Worm (Caenorhabditis elegans) whole organism, L4 larva: ENCODE results near the gene lin-31.

Experiments used
- F49E8.2 ChIP-seq: sonication (generic microtip); optimal IDR thresholded peaks from 2 replicates; lab custom pipeline; 2016; ENCODE audit warnings: missing compliant biosample characterization, mild to moderate bottlenecking, missing genetic modification characterization, borderline replicate concordance
- T20F7.1 ChIP-seq: fragments of 200-800 bp; sonication (Bioruptor generic); optimal IDR thresholded peaks from 2 replicates; lab custom pipeline; 2018; ENCODE audit warnings: mild to moderate bottlenecking, missing genetic modification characterization, missing compliant biosample characterization
- Y5F2A.4 ChIP-seq: fragments of 200-800 bp; sonication (Bioruptor generic); optimal IDR thresholded peaks from 2 replicates; lab custom pipeline; 2018; ENCODE audit warnings: mild to moderate bottlenecking, missing genetic modification characterization, missing compliant biosample characterization
- Y75B8A.6 ChIP-seq: fragments of 200-800 bp; sonication (Bioruptor generic); IDR thresholded peaks from 2 replicates; pipeline ENCODE4 v1.3.6; 2022; ENCODE audit warnings: missing genetic modification reagents, missing genetic modification characterization, missing compliant biosample characterization
- ZK337.2 ChIP-seq: fragments of 200-800 bp; sonication (Bioruptor generic); IDR thresholded peaks from 2 replicates; pipeline ENCODE4 v1.3.6; 2022; ENCODE audit warnings: missing genetic modification reagents, missing genetic modification characterization, missing compliant biosample characterization
- ZK546.5 ChIP-seq, 2 experiments: sonication (generic microtip); optimal IDR thresholded peaks; 2 replicates each; lab custom pipeline; 2017; ENCODE audit warnings: missing biosample characterization in 2 of 2, missing genetic modification characterization in 2 of 2
- arid-1 ChIP-seq: fragments of 200-800 bp; sonication (Bioruptor generic); conservative IDR thresholded peaks from 2 replicates; pipeline ENCODE4 v1.3.6; 2022; ENCODE audit warnings: missing genetic modification reagents, missing genetic modification characterization, missing compliant biosample characterization
- ceh-32 ChIP-seq: sonication (generic microtip); optimal IDR thresholded peaks from 2 replicates; lab custom pipeline; 2016; ENCODE audit warnings: mild to moderate bottlenecking, missing genetic modification characterization, missing compliant biosample characterization; ENCODE audit not compliant: poor library complexity
- cey-2 ChIP-seq: sonication (generic microtip); optimal IDR thresholded peaks from 3 replicates; lab custom pipeline; 2017; ENCODE audit warnings: missing genetic modification characterization, mild to moderate bottlenecking, missing compliant biosample characterization, antibody characterized with exemption, borderline replicate concordance; ENCODE audit not compliant: insufficient read depth
- ctbp-1 ChIP-seq: fragments of 200-800 bp; sonication (Bioruptor generic); IDR thresholded peaks from 2 replicates; pipeline ENCODE4 v1.3.6; 2022; ENCODE audit warnings: missing genetic modification reagents, missing genetic modification characterization, missing compliant biosample characterization
- daf-16 ChIP-seq, 3 experiments: sonication (generic microtip); optimal IDR thresholded peaks; 2 replicates each; lab custom pipeline; 2016 to 2017; ENCODE audit warnings: missing genetic modification characterization in 3 of 3, missing genetic modification reagents in 3 of 3, mild to moderate bottlenecking in 2 of 3, missing compliant biosample characterization in 2 of 3, missing biosample characterization in 1 of 3, moderate library complexity in 1 of 3
- dmd-6 ChIP-seq: fragments of 200-800 bp; sonication (Bioruptor generic); IDR thresholded peaks from 2 replicates; pipeline ENCODE4 v1.3.6; 2022; ENCODE audit warnings: missing genetic modification reagents, missing genetic modification characterization, missing compliant biosample characterization
- dmd-8 ChIP-seq: fragments of 200-800 bp; sonication (Bioruptor generic); IDR thresholded peaks from 2 replicates; pipeline ENCODE4 v1.3.6; 2022; ENCODE audit warnings: missing genetic modification characterization, missing compliant biosample characterization
- dpl-1 ChIP-seq: fragments of 150-350 bp; optimal IDR thresholded peaks from 2 replicates; lab custom pipeline; 2014; ENCODE audit warnings: missing biosample characterization, missing genetic modification reagents, missing genetic modification characterization
- egl-27 ChIP-seq: sonication (generic microtip); optimal IDR thresholded peaks from 3 replicates; lab custom pipeline; 2017; ENCODE audit warnings: missing biosample characterization, missing genetic modification reagents, missing genetic modification characterization
- gei-8 ChIP-seq: fragments of 200-800 bp; sonication (Bioruptor generic); optimal IDR thresholded peaks from 2 replicates; lab custom pipeline; 2018; ENCODE audit warnings: mild to moderate bottlenecking, missing genetic modification characterization, missing compliant biosample characterization
- hmg-1.1 ChIP-seq: fragments of 200-800 bp; sonication (Bioruptor generic); IDR thresholded peaks from 2 replicates; pipeline ENCODE4 v1.3.6; 2022; ENCODE audit warnings: missing genetic modification reagents, missing genetic modification characterization, missing compliant biosample characterization
- jun-1 ChIP-seq: fragments of 150-350 bp; optimal IDR thresholded peaks from 2 replicates; lab custom pipeline; 2014; ENCODE audit warnings: missing biosample characterization, missing genetic modification reagents, missing genetic modification characterization
- lin-29 ChIP-seq: fragments of 200-800 bp; sonication (Bioruptor generic); IDR thresholded peaks from 2 replicates; pipeline ENCODE4 v1.3.6; 2022; ENCODE audit warnings: missing genetic modification reagents, missing genetic modification characterization, missing compliant biosample characterization
- madf-5 ChIP-seq, 2 experiments: fragments of 200-800 bp; sonication (Bioruptor generic); IDR thresholded peaks; 2 replicates each; pipeline ENCODE4 v1.3.6; 2022; ENCODE audit warnings: missing compliant biosample characterization in 2 of 2, missing genetic modification characterization in 2 of 2
- mdt-29 ChIP-seq: fragments of 200-800 bp; sonication (Bioruptor generic); IDR thresholded peaks from 2 replicates; pipeline ENCODE4 v1.3.6; 2022; ENCODE audit warnings: missing genetic modification reagents, missing genetic modification characterization, missing compliant biosample characterization
- mes-2 ChIP-seq: sonication (generic microtip); optimal IDR thresholded peaks from 2 replicates; lab custom pipeline; 2016; ENCODE audit warnings: missing genotype, mild to moderate bottlenecking, missing genetic modification characterization, missing compliant biosample characterization; ENCODE audit not compliant: poor library complexity, severe bottlenecking
- mxl-3 ChIP-seq: fragments of 200-800 bp; sonication (Bioruptor generic); optimal IDR thresholded peaks from 2 replicates; lab custom pipeline; 2018; ENCODE audit warnings: mild to moderate bottlenecking, missing genetic modification characterization, missing compliant biosample characterization
- nhr-10 ChIP-seq: fragments of 150-350 bp; optimal IDR thresholded peaks from 2 replicates; lab custom pipeline; 2014; ENCODE audit warnings: missing biosample characterization, missing genetic modification characterization
- nhr-48 ChIP-seq: sonication (generic microtip); optimal IDR thresholded peaks from 2 replicates; lab custom pipeline; 2016; ENCODE audit warnings: mild to moderate bottlenecking, missing genetic modification characterization, missing compliant biosample characterization
- nhr-6 ChIP-seq: fragments of 150-350 bp; optimal IDR thresholded peaks from 2 replicates; lab custom pipeline; 2014; ENCODE audit warnings: missing biosample characterization, missing genetic modification characterization
- nhr-77 ChIP-seq: fragments of 150-350 bp; optimal IDR thresholded peaks from 2 replicates; lab custom pipeline; 2014; ENCODE audit warnings: missing biosample characterization, missing genetic modification characterization
- pqm-1 ChIP-seq: sonication (generic microtip); optimal IDR thresholded peaks from 2 replicates; lab custom pipeline; 2017; ENCODE audit warnings: missing biosample characterization, missing genetic modification characterization
- rbr-2 ChIP-seq: sonication (generic microtip); optimal IDR thresholded peaks from 2 replicates; lab custom pipeline; 2016; ENCODE audit warnings: missing genotype, missing genetic modification characterization, missing compliant biosample characterization
- set-16 ChIP-seq: fragments of 200-800 bp; sonication (Bioruptor generic); IDR thresholded peaks from 2 replicates; pipeline ENCODE4 v1.3.6; 2022; ENCODE audit warnings: missing genetic modification reagents, missing genetic modification characterization, missing compliant biosample characterization
- skn-1 ChIP-seq: fragments of 150-350 bp; optimal IDR thresholded peaks from 2 replicates; lab custom pipeline; 2014; ENCODE audit warnings: missing biosample characterization, missing genetic modification characterization
- spr-3 ChIP-seq: fragments of 200-800 bp; sonication (Bioruptor generic); optimal IDR thresholded peaks from 2 replicates; lab custom pipeline; 2018; ENCODE audit warnings: mild to moderate bottlenecking, missing genetic modification characterization, missing compliant biosample characterization
- tra-1 ChIP-seq: fragments of 200-800 bp; sonication (Bioruptor generic); IDR thresholded peaks from 2 replicates; pipeline ENCODE4 v1.3.6; 2022; ENCODE audit warnings: missing genetic modification reagents, missing genetic modification characterization, missing compliant biosample characterization
- unc-130 ChIP-seq: sonication (generic microtip); optimal IDR thresholded peaks from 2 replicates; lab custom pipeline; 2016; ENCODE audit warnings: missing genetic modification reagents, missing genetic modification characterization, missing compliant biosample characterization
- unc-62 ChIP-seq, 3 experiments: fragments of 150-350 bp in 1 of 3; sonication (generic microtip); optimal IDR thresholded peaks in 2 of 3; peaks in 1 of 3; 1 replicate in 1 of 3; 2 replicates in 2 of 3; lab custom pipeline; 2014 to 2017; ENCODE audit warnings: missing biosample characterization in 3 of 3, missing genetic modification characterization in 3 of 3, missing genetic modification reagents in 3 of 3, missing genotype in 1 of 3
- zip-11 ChIP-seq: fragments of 200-800 bp; sonication (Bioruptor generic); IDR thresholded peaks from 2 replicates; pipeline ENCODE4 v1.3.6; 2022; ENCODE audit warnings: missing genetic modification characterization, missing compliant biosample characterization
- zip-2 ChIP-seq: fragments of 150-350 bp; optimal IDR thresholded peaks from 2 replicates; lab custom pipeline; 2014; ENCODE audit warnings: missing biosample characterization, missing genetic modification characterization
- ztf-11 ChIP-seq: fragments of 150-350 bp; optimal IDR thresholded peaks from 2 replicates; lab custom pipeline; 2014; ENCODE audit warnings: missing biosample characterization, missing genetic modification characterization

lin-31 gene

DNA sequence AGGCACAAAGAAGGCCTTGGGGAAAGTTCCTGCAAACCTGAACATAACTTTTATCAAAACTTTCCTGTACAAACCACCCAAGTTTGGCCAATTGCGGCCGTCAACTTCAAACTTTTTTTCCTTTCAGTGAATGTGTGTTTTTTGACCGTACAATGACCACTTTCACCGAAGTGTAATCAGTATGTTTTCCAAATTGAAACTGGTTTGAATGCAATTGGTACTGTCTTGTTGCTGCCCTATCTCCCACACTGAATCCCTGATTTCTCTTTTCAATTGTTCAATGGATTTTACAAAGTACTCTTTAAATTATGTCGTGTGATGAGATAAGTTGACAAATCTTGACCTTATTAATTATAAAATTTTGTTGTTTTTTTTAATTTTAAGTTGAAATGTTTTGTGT is 18.1 kb downstream of the lin-31 start:
- TF ChIP-seq madf-5 (GFP tag; IDR thresholded peaks at IDR 0.05; lab: Robert Waterston, UW) (no peak), gei-8 (GFP tag; lab: Kevin White, UChicago) (no peak), skn-1 (tag; lab: Kevin White, UChicago) (no peak), dpl-1 (no peak), lin-29 (no peak), cey-2 (tag; lab: Kevin White, UChicago) (no peak), hmg-1.1 (GFP tag; lab: Robert Waterston, UW) (no peak), pqm-1 (no peak), Y5F2A.4 (GFP tag; lab: Kevin White, UChicago) (no peak), ceh-32 (tag; lab: Kevin White, UChicago) (no peak), mes-2 (tag; lab: Kevin White, UChicago) (no peak), arid-1 (no peak), ZK546.5 (tag; optimal IDR thresholded peaks at IDR 0.05; lab: Kevin White, UChicago) (no peak), nhr-77 (tag; lab: Kevin White, UChicago) (no peak), zip-2 (tag; lab: Kevin White, UChicago) (no peak), mdt-29 (GFP tag; lab: Robert Waterston, UW) (no peak)
- TF ChIP-seq, all 104 proteins: peak for 0

ce11 chrII:4002134-4002533 is 19.8 kb downstream of the lin-31 start:
- TF ChIP-seq egl-27 (tag; lab: Kevin White, UChicago) (no peak), spr-3 (GFP tag; lab: Kevin White, UChicago) (no peak), unc-62 (GFP tag; optimal IDR thresholded peaks at IDR 0.05 in 1 of 2; lab: Kevin White, UChicago) (peak in 1 of 2 experiments; percentile 46), unc-62 (tag; optimal IDR thresholded peaks at IDR 0.05; lab: Kevin White, UChicago) (no peak), rbr-2 (tag; lab: Kevin White, UChicago) (no peak), dmd-6 (GFP tag; lab: Robert Waterston, UW) (no peak), Y5F2A.4 (GFP tag; lab: Kevin White, UChicago) (no peak), unc-130 (no peak), nhr-48 (tag; lab: Kevin White, UChicago) (no peak), ctbp-1 (no peak)

DNA sequence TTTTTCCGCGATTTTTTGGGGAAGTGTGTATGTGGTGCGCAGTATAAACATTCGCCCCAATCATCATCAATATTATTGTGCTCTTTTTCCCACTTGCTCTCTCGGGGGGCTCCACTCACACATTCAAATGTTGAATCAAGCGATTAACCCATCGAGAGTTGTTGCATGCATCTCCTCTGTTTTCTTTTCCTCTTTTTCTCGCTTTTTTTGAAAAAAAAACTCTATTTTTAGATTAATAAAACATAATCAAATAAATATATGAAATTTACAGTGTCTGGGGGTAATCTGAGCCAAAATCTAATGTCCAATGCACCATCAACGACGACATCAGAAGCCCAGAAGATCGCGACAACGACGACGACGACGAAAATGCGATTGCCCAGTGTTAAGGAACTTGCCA is 22.3 kb downstream of the lin-31 start, which contains the start of gene ephx-1:
Gene ephx-1, plus strand, starts transcription at position 301 of the 400 bp plus-strand sequence.
- TF ChIP-seq tra-1 (GFP tag; lab: Robert Waterston, UW) (no peak), dmd-8 (GFP tag; lab: Robert Waterston, UW) (0 out of 2 replicates have a peak, but pooled peaks have one; percentile 2), ztf-11 (tag; lab: Kevin White, UChicago) (no peak)
- TF ChIP-seq, all 104 proteins: peak for 1

DNA sequence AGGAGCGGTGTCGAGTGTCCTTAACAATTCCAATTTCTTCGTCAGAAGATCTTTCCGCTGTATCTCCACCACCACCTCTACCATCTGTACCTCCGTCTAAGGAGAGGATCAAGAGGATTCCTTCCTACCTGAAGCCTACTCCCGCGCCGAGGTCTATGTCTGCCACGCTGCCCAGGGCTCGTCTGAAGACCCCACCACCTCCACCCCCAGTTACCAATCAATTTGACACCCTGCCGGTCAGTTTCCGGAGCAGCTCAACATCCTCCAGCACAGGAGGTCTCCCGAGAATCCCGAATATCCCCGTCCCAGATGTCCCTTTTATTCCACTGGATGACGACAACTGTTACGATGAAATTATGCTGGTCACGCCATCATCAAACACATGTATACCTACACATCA is 25.6 kb downstream of the lin-31 start:
- no peak for TF ChIP-seq jun-1
- TF ChIP-seq ZK337.2: no peak
- peak in 1 of 2 experiments; percentile 44 for TF ChIP-seq unc-62 (GFP tag; optimal IDR thresholded peaks at IDR 0.05 in 1 of 2; lab: Kevin White, UChicago)
- no peak for TF ChIP-seq unc-62 (tag; optimal IDR thresholded peaks at IDR 0.05; lab: Kevin White, UChicago)
- TF ChIP-seq set-16: peak; percentile 79

DNA sequence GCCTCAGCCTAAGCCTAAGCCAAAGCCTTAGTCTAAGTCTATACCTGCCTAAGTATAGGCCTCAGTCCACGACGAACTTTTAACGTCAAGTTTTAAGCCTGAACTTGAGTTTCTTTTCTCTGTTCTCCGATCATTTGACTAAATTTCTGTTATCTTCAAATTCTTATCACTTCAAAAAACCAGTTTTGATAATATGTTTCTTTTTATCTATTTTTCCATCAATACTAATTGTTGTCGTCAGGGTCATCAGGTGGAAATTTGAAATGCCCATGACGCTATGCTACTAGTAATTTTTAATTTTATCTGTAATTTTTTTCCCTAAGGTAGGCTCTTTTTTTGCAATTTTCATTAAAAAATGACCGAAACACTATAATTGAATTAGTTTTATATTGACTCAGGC is 29.2 kb downstream of the lin-31 start:
- TF ChIP-seq nhr-6: no peak
- peak; percentile 7 for TF ChIP-seq pqm-1

ce11 chrII:4018617-4019016 is 36.3 kb downstream of the lin-31 start, which contains the start of gene K07D4.6:
Gene K07D4.6 (minus strand): TSS chrII:4018717.
- TF ChIP-seq ctbp-1: no peak
- no peak for TF ChIP-seq jun-1
- no peak for TF ChIP-seq daf-16 (GFP tag; optimal IDR thresholded peaks at IDR 0.05; lab: Kevin White, UChicago)
- TF ChIP-seq daf-16 (tag; optimal IDR thresholded peaks at IDR 0.05; lab: Kevin White, UChicago): no peak
- TF ChIP-seq mxl-3 (GFP tag; lab: Kevin White, UChicago): no peak
- TF ChIP-seq nhr-48 (tag; lab: Kevin White, UChicago): no peak
- no peak for TF ChIP-seq cey-2 (tag; lab: Kevin White, UChicago)
- no peak for TF ChIP-seq zip-11 (GFP tag; lab: Robert Waterston, UW)
- no peak for TF ChIP-seq Y75B8A.6 (GFP tag; lab: Robert Waterston, UW)
- TF ChIP-seq T20F7.1: no peak
- no peak for TF ChIP-seq rbr-2 (tag; lab: Kevin White, UChicago)
- no peak for TF ChIP-seq nhr-10 (tag; lab: Kevin White, UChicago)
- TF ChIP-seq pqm-1: no peak
- no peak for TF ChIP-seq F49E8.2 (tag; lab: Kevin White, UChicago)
- TF ChIP-seq ZK337.2: no peak
